Worm (Caenorhabditis elegans) whole organism, L1 larva: ENCODE measurements around the gene fbxa-4.

Experiments
- C16A3.4 ChIP-seq: fragments of 150-350 bp; optimal IDR thresholded peaks from 2 replicates; lab custom pipeline; 2014; ENCODE audit warnings: missing biosample characterization, missing genetic modification characterization
- F16B12.6 ChIP-seq: fragments of 150-350 bp; optimal IDR thresholded peaks from 2 replicates; lab custom pipeline; 2014; ENCODE audit warnings: missing biosample characterization, missing genetic modification characterization
- Y116A8C.19 ChIP-seq: sonication (generic microtip); optimal IDR thresholded peaks from 2 replicates; lab custom pipeline; 2016; ENCODE audit warnings: missing compliant biosample characterization, missing genetic modification characterization, borderline replicate concordance
- aha-1 ChIP-seq: fragments of 150-350 bp; optimal IDR thresholded peaks from 2 replicates; lab custom pipeline; 2014; ENCODE audit warnings: missing biosample characterization, missing genetic modification characterization
- ama-1 ChIP-seq: fragments of 150-350 bp; optimal IDR thresholded peaks from 2 replicates; lab custom pipeline; 2014
- blmp-1 ChIP-seq: fragments of 150-350 bp; optimal IDR thresholded peaks from 2 replicates; lab custom pipeline; 2014; ENCODE audit warnings: missing biosample characterization, missing genetic modification characterization
- ceh-8 ChIP-seq: fragments of 200-800 bp; sonication (Bioruptor generic); optimal IDR thresholded peaks from 2 replicates; lab custom pipeline; 2018; ENCODE audit warnings: mild to moderate bottlenecking, missing genetic modification characterization, moderate library complexity, missing compliant biosample characterization
- ceh-82 ChIP-seq, 3 experiments: fragments of 150-350 bp in 1 of 3; sonication (generic microtip) in 2 of 3; optimal IDR thresholded peaks; 2 replicates each; lab custom pipeline; 2014 to 2017; ENCODE audit warnings: missing biosample characterization in 3 of 3, missing genetic modification characterization in 3 of 3
- ceh-90 ChIP-seq: sonication (generic microtip); optimal IDR thresholded peaks from 2 replicates; lab custom pipeline; 2016; ENCODE audit warnings: missing genetic modification characterization, missing compliant biosample characterization
- ces-1 ChIP-seq: fragments of 150-350 bp; optimal IDR thresholded peaks from 2 replicates; lab custom pipeline; 2014; ENCODE audit warnings: missing biosample characterization, missing genetic modification reagents, missing genetic modification characterization
- efl-1 ChIP-seq, 4 experiments: fragments of 150-350 bp; optimal IDR thresholded peaks in 3 of 4; peaks in 1 of 4; 1 replicate in 1 of 4; 2 replicates in 3 of 4; lab custom pipeline; 2014; ENCODE audit warnings: missing biosample characterization in 2 of 4, missing genetic modification characterization in 2 of 4, missing genetic modification reagents in 2 of 4
- efl-3 ChIP-seq: fragments of 200-800 bp; sonication (Bioruptor generic); optimal IDR thresholded peaks from 2 replicates; lab custom pipeline; 2018; ENCODE audit warnings: mild to moderate bottlenecking, missing genetic modification characterization, missing compliant biosample characterization
- ets-5 ChIP-seq: fragments of 200-800 bp; sonication (Bioruptor generic); IDR thresholded peaks from 2 replicates; pipeline ENCODE4 v1.3.6; 2022; ENCODE audit warnings: missing genetic modification characterization, missing compliant biosample characterization
- fkh-10 ChIP-seq: sonication (generic microtip); optimal IDR thresholded peaks from 2 replicates; lab custom pipeline; 2017; ENCODE audit warnings: missing biosample characterization, missing genetic modification reagents, missing genetic modification characterization
- hpl-2 ChIP-seq: fragments of 150-350 bp; optimal IDR thresholded peaks from 2 replicates; lab custom pipeline; 2014; ENCODE audit warnings: missing biosample characterization, missing genetic modification reagents, missing genetic modification characterization
- isw-1 ChIP-seq: fragments of 200-800 bp; sonication (Bioruptor generic); IDR thresholded peaks from 2 replicates; pipeline ENCODE4 v1.3.6; 2022; ENCODE audit warnings: missing genetic modification characterization, missing compliant biosample characterization
- jun-1 ChIP-seq: fragments of 150-350 bp; optimal IDR thresholded peaks from 2 replicates; lab custom pipeline; 2014; ENCODE audit warnings: missing biosample characterization, missing genetic modification reagents, missing genetic modification characterization
- lin-13 ChIP-seq: fragments of 150-350 bp; optimal IDR thresholded peaks from 2 replicates; lab custom pipeline; 2014; ENCODE audit warnings: missing biosample characterization, missing genetic modification reagents, missing genetic modification characterization
- lin-15B ChIP-seq: fragments of 150-350 bp; sonication (generic microtip); optimal IDR thresholded peaks from 3 replicates; lab custom pipeline; 2014; ENCODE audit warnings: missing biosample characterization, missing genetic modification characterization
- lin-35 ChIP-seq, 2 experiments: fragments of 150-350 bp; optimal IDR thresholded peaks; 2 replicates each; lab custom pipeline; 2014; ENCODE audit warnings: missing biosample characterization in 2 of 2, missing genetic modification characterization in 2 of 2, missing genetic modification reagents in 2 of 2
- lin-39 ChIP-seq: fragments of 150-350 bp; optimal IDR thresholded peaks from 2 replicates; lab custom pipeline; 2014; ENCODE audit warnings: missing biosample characterization, missing genetic modification reagents, missing genetic modification characterization
- mdl-1 ChIP-seq, 2 experiments: fragments of 150-350 bp; optimal IDR thresholded peaks; 2 replicates each; lab custom pipeline; 2014 to 2017; ENCODE audit warnings: missing biosample characterization in 2 of 2, missing genetic modification characterization in 2 of 2, inconsistent platforms in 1 of 2
- mef-2 ChIP-seq: fragments of 150-350 bp; optimal IDR thresholded peaks from 2 replicates; lab custom pipeline; 2014; ENCODE audit warnings: missing biosample characterization, missing genetic modification characterization
- mep-1 ChIP-seq: fragments of 150-350 bp; optimal IDR thresholded peaks from 2 replicates; lab custom pipeline; 2014; ENCODE audit warnings: missing biosample characterization, missing genetic modification characterization
- nhr-11 ChIP-seq: fragments of 150-350 bp; optimal IDR thresholded peaks from 2 replicates; lab custom pipeline; 2014; ENCODE audit warnings: missing biosample characterization, missing genetic modification characterization
- nhr-237 ChIP-seq: fragments of 150-350 bp; optimal IDR thresholded peaks from 2 replicates; lab custom pipeline; 2014; ENCODE audit warnings: missing biosample characterization, missing genetic modification characterization
- nhr-47 ChIP-seq: sonication (generic microtip); optimal IDR thresholded peaks from 2 replicates; lab custom pipeline; 2016; ENCODE audit warnings: mild to moderate bottlenecking, missing genetic modification characterization, moderate library complexity, missing compliant biosample characterization
- nhr-77 ChIP-seq: fragments of 150-350 bp; optimal IDR thresholded peaks from 2 replicates; lab custom pipeline; 2014; ENCODE audit warnings: missing biosample characterization, missing genetic modification characterization
- nhr-84 ChIP-seq: sonication (generic microtip); optimal IDR thresholded peaks from 2 replicates; lab custom pipeline; 2017; ENCODE audit warnings: missing biosample characterization, missing genetic modification characterization
- nhr-85 ChIP-seq: sonication (generic microtip); peaks from one replicate; lab custom pipeline; 2016; ENCODE audit warnings: missing genetic modification characterization, inconsistent platforms, missing compliant biosample characterization
- pax-3 ChIP-seq: fragments of 200-800 bp; sonication (Bioruptor generic); optimal IDR thresholded peaks from 2 replicates; lab custom pipeline; 2018; ENCODE audit warnings: mild to moderate bottlenecking, missing genetic modification characterization, moderate library complexity, missing compliant biosample characterization
- rnt-1 ChIP-seq: sonication (generic microtip); optimal IDR thresholded peaks from 2 replicates; lab custom pipeline; 2016; ENCODE audit warnings: mild to moderate bottlenecking, missing genetic modification characterization, moderate library complexity, missing compliant biosample characterization
- snpc-4 ChIP-seq: fragments of 150-350 bp; optimal IDR thresholded peaks from 2 replicates; lab custom pipeline; 2014; ENCODE audit warnings: missing biosample characterization, missing genetic modification characterization
- snu-23 ChIP-seq: sonication (generic microtip); optimal IDR thresholded peaks from 2 replicates; lab custom pipeline; 2016; ENCODE audit warnings: missing genetic modification characterization, missing compliant biosample characterization
- sox-4 ChIP-seq: sonication (generic microtip); optimal IDR thresholded peaks from 2 replicates; lab custom pipeline; 2016; ENCODE audit warnings: missing genetic modification characterization, missing compliant biosample characterization
- sup-37 ChIP-seq: fragments of 200-800 bp; sonication (Bioruptor generic); optimal IDR thresholded peaks from 2 replicates; lab custom pipeline; 2018; ENCODE audit warnings: mild to moderate bottlenecking, missing genetic modification characterization, missing compliant biosample characterization
- swsn-7 ChIP-seq: sonication (generic microtip); optimal IDR thresholded peaks from 2 replicates; lab custom pipeline; 2016; ENCODE audit warnings: missing genetic modification characterization, missing compliant biosample characterization
- tlp-1 ChIP-seq: fragments of 150-350 bp; optimal IDR thresholded peaks from 2 replicates; lab custom pipeline; 2014; ENCODE audit warnings: missing biosample characterization, missing genetic modification characterization
- unc-130 ChIP-seq: fragments of 150-350 bp; optimal IDR thresholded peaks from 2 replicates; lab custom pipeline; 2017; ENCODE audit warnings: missing biosample characterization, missing genetic modification characterization, inconsistent platforms
- unc-30 ChIP-seq: sonication (generic microtip); optimal IDR thresholded peaks from 2 replicates; lab custom pipeline; 2017; ENCODE audit warnings: missing biosample characterization, missing genetic modification characterization
- unc-62 ChIP-seq: fragments of 150-350 bp; optimal IDR thresholded peaks from 2 replicates; lab custom pipeline; 2014; ENCODE audit warnings: missing biosample characterization, missing genetic modification reagents, missing genetic modification characterization
- unc-86 ChIP-seq: sonication (generic microtip); optimal IDR thresholded peaks from 2 replicates; lab custom pipeline; 2016; ENCODE audit warnings: missing genetic modification characterization, missing compliant biosample characterization
- unc-98 ChIP-seq: fragments of 200-800 bp; sonication (Bioruptor generic); IDR thresholded peaks from 2 replicates; pipeline ENCODE4 v1.3.6; 2022; ENCODE audit warnings: missing genetic modification characterization, missing compliant biosample characterization
- vab-15 ChIP-seq: sonication (generic microtip); optimal IDR thresholded peaks from 2 replicates; lab custom pipeline; 2017; ENCODE audit warnings: missing genotype, mild to moderate bottlenecking, missing genetic modification characterization, missing compliant biosample characterization
- xbp-1 ChIP-seq: sonication (generic microtip); optimal IDR thresholded peaks from 2 replicates; lab custom pipeline; 2016; ENCODE audit warnings: missing genetic modification characterization, missing compliant biosample characterization
- zag-1 ChIP-seq: fragments of 150-350 bp; optimal IDR thresholded peaks from 2 replicates; lab custom pipeline; 2014; ENCODE audit warnings: missing biosample characterization, missing genetic modification characterization

fbxa-4 gene

ce11 chrII:2385495-2385894, 29.8 kb downstream of the fbxa-4 start, which contains the start of gene F16G10.9:
Gene F16G10.9, minus strand, starts transcription at chrII:2385595.
- TF ChIP-seq rnt-1 (tag; lab: Kevin White, UChicago), result no peak

- TF ChIP-seq sox-4 (tag; lab: Kevin White, UChicago) (no peak), efl-3 (GFP tag; lab: Kevin White, UChicago) (no peak), C16A3.4 (tag; lab: Kevin White, UChicago) (no peak), zag-1 (tag; lab: Kevin White, UChicago) (no peak), mef-2 (tag; lab: Kevin White, UChicago) (no peak), aha-1 (no peak), unc-98 (GFP tag; lab: Robert Waterston, UW) (no peak), nhr-47 (tag; lab: Kevin White, UChicago) (no peak), unc-86 (tag; lab: Kevin White, UChicago) (no peak), blmp-1 (no peak), sup-37 (GFP tag; lab: Kevin White, UChicago) (no peak), pax-3 (no peak), nhr-11 (no peak), ceh-8 (GFP tag; lab: Kevin White, UChicago) (no peak), vab-15 (tag; lab: Kevin White, UChicago) (no peak), tlp-1 (no peak), lin-35 (GFP tag; optimal IDR thresholded peaks at IDR 0.05; lab: Kevin White, UChicago) (no peak), nhr-237 (tag; lab: Kevin White, UChicago) (no peak), fkh-10 (GFP tag; lab: Kevin White, UChicago) (no peak)
- TF ChIP-seq, all 84 proteins: peak for 0
Measured at ce11 chrII:2383334-2383733, 32.0 kb downstream of the fbxa-4 start, which contains the start of gene F16G10.8. Gene F16G10.8, minus strand, starts transcription at chrII:2383434.

- no peak for TF ChIP-seq lin-13 (GFP tag; lab: Kevin White, UChicago)
- TF ChIP-seq lin-15B (tag; lab: Kevin White, UChicago), result no peak
- TF ChIP-seq sox-4 (tag; lab: Kevin White, UChicago), result no peak
- TF ChIP-seq sup-37 (GFP tag; lab: Kevin White, UChicago), result no peak
- no peak for TF ChIP-seq swsn-7 (tag; lab: Kevin White, UChicago)
- TF ChIP-seq lin-35 (GFP tag; optimal IDR thresholded peaks at IDR 0.05; lab: Kevin White, UChicago), result no peak
- no peak for TF ChIP-seq hpl-2
- TF ChIP-seq nhr-77 (tag; lab: Kevin White, UChicago), result no peak
- TF ChIP-seq unc-130 (tag; lab: Kevin White, UChicago), result no peak
- no peak for TF ChIP-seq unc-86 (tag; lab: Kevin White, UChicago)
- no peak for TF ChIP-seq mdl-1 (tag; optimal IDR thresholded peaks at IDR 0.05; lab: Kevin White, UChicago)
- no peak for TF ChIP-seq ces-1
- TF ChIP-seq nhr-85 (tag; lab: Kevin White, UChicago), result no peak
- TF ChIP-seq nhr-47 (tag; lab: Kevin White, UChicago), result no peak
- TF ChIP-seq Y116A8C.19 (tag; lab: Kevin White, UChicago), result no peak
- TF ChIP-seq C16A3.4 (tag; lab: Kevin White, UChicago), result no peak
Measured at ce11 chrII:2380174-2380573, 35.2 kb downstream of the fbxa-4 start, which contains the start of gene F16G10.7. Gene F16G10.7, minus strand, starts transcription at chrII:2380274.

- TF ChIP-seq jun-1 (no peak), aha-1 (no peak), xbp-1 (tag; lab: Kevin White, UChicago) (no peak)
Measured at ce11 chrII:2379673-2380072, 35.7 kb downstream of the fbxa-4 start.

- TF ChIP-seq lin-39 (tag; lab: Kevin White, UChicago) (no peak), isw-1 (GFP tag; lab: Robert Waterston, UW) (no peak), unc-30 (no peak), ceh-90 (tag; lab: Kevin White, UChicago) (no peak), nhr-47 (tag; lab: Kevin White, UChicago) (no peak), unc-62 (GFP tag; lab: Kevin White, UChicago) (no peak), snpc-4 (no peak), unc-130 (tag; lab: Kevin White, UChicago) (no peak), ama-1 (lab: Kevin White, UChicago) (no peak), nhr-84 (tag; lab: Kevin White, UChicago) (no peak), ceh-82 (tag; optimal IDR thresholded peaks at IDR 0.05; lab: Kevin White, UChicago) (no peak), snu-23 (GFP tag; lab: Kevin White, UChicago) (no peak), efl-1 (optimal IDR thresholded peaks at IDR 0.05; lab: Kevin White, UChicago) (no peak), efl-1 (GFP tag; optimal IDR thresholded peaks at IDR 0.05 in 1 of 2; lab: Kevin White, UChicago) (peak in 1 of 2 experiments; percentile 80), mef-2 (tag; lab: Kevin White, UChicago) (no peak), efl-3 (GFP tag; lab: Kevin White, UChicago) (no peak), swsn-7 (tag; lab: Kevin White, UChicago) (no peak), mep-1 (tag; lab: Kevin White, UChicago) (no peak), F16B12.6 (tag; lab: Kevin White, UChicago) (no peak), ets-5 (GFP tag; lab: Robert Waterston, UW) (no peak)
Measured at ce11 chrII:2378465-2379009, 36.8 kb downstream of the fbxa-4 start.
